Worm (Caenorhabditis elegans) whole organism, L4 larva: ENCODE results near the gene clpr-2.
A peak's percentile ranks its signal among the peaks of the same experiment; 100 is the strongest.

Experiments
- D1046.2 ChIP-seq: fragments of 200-800 bp; sonication (Bioruptor generic); IDR thresholded peaks from 2 replicates; pipeline ENCODE4 v1.3.6; 2022; ENCODE audit warnings: missing genetic modification characterization, missing compliant biosample characterization
- F10B5.3 ChIP-seq: sonication (generic microtip); optimal IDR thresholded peaks from 2 replicates; lab custom pipeline; 2016; ENCODE audit warnings: mild to moderate bottlenecking, missing genetic modification characterization, missing compliant biosample characterization
- F44E2.7 ChIP-seq: fragments of 200-800 bp; sonication (Bioruptor generic); IDR thresholded peaks from 2 replicates; pipeline ENCODE4 v2.1.2; 2022; ENCODE audit warnings: missing genetic modification characterization, missing compliant biosample characterization
- F49E8.2 ChIP-seq: sonication (generic microtip); optimal IDR thresholded peaks from 2 replicates; lab custom pipeline; 2016; ENCODE audit warnings: missing compliant biosample characterization, mild to moderate bottlenecking, missing genetic modification characterization, borderline replicate concordance
- Y48G9A.11 ChIP-seq: fragments of 200-800 bp; sonication (Bioruptor generic); IDR thresholded peaks from 2 replicates; pipeline ENCODE4 v1.3.6; 2022; ENCODE audit warnings: missing genetic modification reagents, missing genetic modification characterization, missing compliant biosample characterization
- ZK546.5 ChIP-seq, 2 experiments: sonication (generic microtip); optimal IDR thresholded peaks; 2 replicates each; lab custom pipeline; 2017; ENCODE audit warnings: missing biosample characterization in 2 of 2, missing genetic modification characterization in 2 of 2
- aha-1 ChIP-seq: fragments of 150-350 bp; peaks from one replicate; lab custom pipeline; 2014; ENCODE audit warnings: missing biosample characterization, missing genetic modification characterization
- arid-1 ChIP-seq: fragments of 200-800 bp; sonication (Bioruptor generic); conservative IDR thresholded peaks from 2 replicates; pipeline ENCODE4 v1.3.6; 2022; ENCODE audit warnings: missing genetic modification reagents, missing genetic modification characterization, missing compliant biosample characterization
- ceh-20 ChIP-seq: fragments of 200-800 bp; sonication (Bioruptor generic); IDR thresholded peaks from 2 replicates; pipeline ENCODE4 v1.3.6; 2022; ENCODE audit warnings: missing genetic modification reagents, missing genetic modification characterization, missing compliant biosample characterization
- ceh-28 ChIP-seq: fragments of 150-350 bp; optimal IDR thresholded peaks from 2 replicates; lab custom pipeline; 2014; ENCODE audit warnings: missing biosample characterization, missing genetic modification reagents, missing genetic modification characterization
- ceh-44 ChIP-seq: fragments of 200-800 bp; sonication (Bioruptor generic); IDR thresholded peaks from 2 replicates; pipeline ENCODE4 v1.3.6; 2022; ENCODE audit warnings: missing genetic modification reagents, missing genetic modification characterization, missing compliant biosample characterization
- ceh-62 ChIP-seq: sonication (generic microtip); optimal IDR thresholded peaks from 2 replicates; lab custom pipeline; 2017; ENCODE audit warnings: missing biosample characterization, missing genetic modification characterization
- ceh-82 ChIP-seq: sonication (generic microtip); optimal IDR thresholded peaks from 2 replicates; lab custom pipeline; 2017; ENCODE audit warnings: missing biosample characterization, missing genetic modification characterization
- cey-2 ChIP-seq: sonication (generic microtip); optimal IDR thresholded peaks from 3 replicates; lab custom pipeline; 2017; ENCODE audit warnings: missing genetic modification characterization, mild to moderate bottlenecking, missing compliant biosample characterization, antibody characterized with exemption, borderline replicate concordance; ENCODE audit not compliant: insufficient read depth
- daf-12 ChIP-seq: fragments of 150-350 bp; optimal IDR thresholded peaks from 2 replicates; lab custom pipeline; 2014; ENCODE audit warnings: missing biosample characterization, missing genetic modification reagents, missing genetic modification characterization
- daf-8 ChIP-seq: fragments of 200-800 bp; sonication (Bioruptor generic); IDR thresholded peaks from 2 replicates; pipeline ENCODE4 v1.3.6; 2022; ENCODE audit warnings: missing genetic modification characterization, missing compliant biosample characterization
- dmd-6 ChIP-seq: fragments of 200-800 bp; sonication (Bioruptor generic); IDR thresholded peaks from 2 replicates; pipeline ENCODE4 v1.3.6; 2022; ENCODE audit warnings: missing genetic modification reagents, missing genetic modification characterization, missing compliant biosample characterization
- dpl-1 ChIP-seq: fragments of 150-350 bp; optimal IDR thresholded peaks from 2 replicates; lab custom pipeline; 2014; ENCODE audit warnings: missing biosample characterization, missing genetic modification reagents, missing genetic modification characterization
- dve-1 ChIP-seq: sonication (generic microtip); optimal IDR thresholded peaks from 2 replicates; lab custom pipeline; 2017; ENCODE audit warnings: antibody characterized with exemption, mild to moderate bottlenecking, missing genetic modification characterization, missing compliant biosample characterization; ENCODE audit not compliant: insufficient read depth
- egl-27 ChIP-seq: sonication (generic microtip); optimal IDR thresholded peaks from 3 replicates; lab custom pipeline; 2017; ENCODE audit warnings: missing biosample characterization, missing genetic modification reagents, missing genetic modification characterization
- egl-43 ChIP-seq: fragments of 200-800 bp; sonication (Bioruptor generic); IDR thresholded peaks from 2 replicates; pipeline ENCODE4 v1.3.6; 2022; ENCODE audit warnings: missing genetic modification reagents, missing genetic modification characterization, missing compliant biosample characterization
- gei-8 ChIP-seq: fragments of 200-800 bp; sonication (Bioruptor generic); optimal IDR thresholded peaks from 2 replicates; lab custom pipeline; 2018; ENCODE audit warnings: mild to moderate bottlenecking, missing genetic modification characterization, missing compliant biosample characterization
- hlh-11 ChIP-seq: fragments of 200-800 bp; sonication (Bioruptor generic); optimal IDR thresholded peaks from 2 replicates; lab custom pipeline; 2018; ENCODE audit warnings: mild to moderate bottlenecking, missing genetic modification characterization, missing compliant biosample characterization
- hlh-30 ChIP-seq: sonication (generic microtip); optimal IDR thresholded peaks from 2 replicates; lab custom pipeline; 2017; ENCODE audit warnings: antibody characterized with exemption, mild to moderate bottlenecking, missing genetic modification characterization, missing compliant biosample characterization; ENCODE audit not compliant: insufficient read depth
- lin-29 ChIP-seq: fragments of 200-800 bp; sonication (Bioruptor generic); IDR thresholded peaks from 2 replicates; pipeline ENCODE4 v1.3.6; 2022; ENCODE audit warnings: missing genetic modification reagents, missing genetic modification characterization, missing compliant biosample characterization
- lin-38 ChIP-seq: fragments of 200-800 bp; sonication (Bioruptor generic); IDR thresholded peaks from 2 replicates; pipeline ENCODE4 v1.3.6; 2022; ENCODE audit warnings: missing genetic modification reagents, missing genetic modification characterization, missing compliant biosample characterization
- lin-39 ChIP-seq: fragments of 150-350 bp; optimal IDR thresholded peaks from 2 replicates; lab custom pipeline; 2014; ENCODE audit warnings: missing biosample characterization, missing genetic modification reagents, missing genetic modification characterization
- madf-9 ChIP-seq: fragments of 200-800 bp; sonication (Bioruptor generic); conservative IDR thresholded peaks from 2 replicates; pipeline ENCODE4 v1.3.6; 2022; ENCODE audit warnings: missing genetic modification reagents, missing genetic modification characterization, missing compliant biosample characterization
- mdt-29 ChIP-seq: fragments of 200-800 bp; sonication (Bioruptor generic); IDR thresholded peaks from 2 replicates; pipeline ENCODE4 v1.3.6; 2022; ENCODE audit warnings: missing genetic modification reagents, missing genetic modification characterization, missing compliant biosample characterization
- mes-2 ChIP-seq: sonication (generic microtip); optimal IDR thresholded peaks from 2 replicates; lab custom pipeline; 2016; ENCODE audit warnings: missing genotype, mild to moderate bottlenecking, missing genetic modification characterization, missing compliant biosample characterization; ENCODE audit not compliant: poor library complexity, severe bottlenecking
- mxl-2 ChIP-seq: fragments of 200-800 bp; sonication (Bioruptor generic); conservative IDR thresholded peaks from 2 replicates; pipeline ENCODE4 v1.3.6; 2022; ENCODE audit warnings: missing genetic modification reagents, missing genetic modification characterization, missing compliant biosample characterization
- nhr-10 ChIP-seq: fragments of 150-350 bp; optimal IDR thresholded peaks from 2 replicates; lab custom pipeline; 2014; ENCODE audit warnings: missing biosample characterization, missing genetic modification characterization
- nhr-102 ChIP-seq: sonication (generic microtip); optimal IDR thresholded peaks from 2 replicates; lab custom pipeline; 2016; ENCODE audit warnings: mild to moderate bottlenecking, missing genetic modification characterization, moderate library complexity, missing compliant biosample characterization
- nhr-237 ChIP-seq: sonication (generic microtip); optimal IDR thresholded peaks from 2 replicates; lab custom pipeline; 2017; ENCODE audit warnings: missing biosample characterization, missing genetic modification characterization
- nhr-25 ChIP-seq: sonication (generic microtip); optimal IDR thresholded peaks from 2 replicates; lab custom pipeline; 2017; ENCODE audit warnings: missing genetic modification characterization, mild to moderate bottlenecking, missing compliant biosample characterization, antibody characterized with exemption, moderate library complexity, borderline replicate concordance; ENCODE audit not compliant: insufficient read depth
- nhr-28 ChIP-seq: fragments of 150-350 bp; optimal IDR thresholded peaks from 2 replicates; lab custom pipeline; 2014; ENCODE audit warnings: missing biosample characterization, missing genetic modification characterization
- nhr-48 ChIP-seq: sonication (generic microtip); optimal IDR thresholded peaks from 2 replicates; lab custom pipeline; 2016; ENCODE audit warnings: mild to moderate bottlenecking, missing genetic modification characterization, missing compliant biosample characterization
- pha-4 ChIP-seq, 2 experiments: fragments of 150-350 bp in 1 of 2; fragments of 200-800 bp in 1 of 2; sonication (Bioruptor generic) in 1 of 2; IDR thresholded peaks in 1 of 2; optimal IDR thresholded peaks in 1 of 2; 2 replicates each; pipeline versions ENCODE4 v1.3.6 to Lab custom; 2014 to 2022; ENCODE audit warnings: missing genetic modification characterization in 2 of 2, missing genetic modification reagents in 2 of 2, missing biosample characterization in 1 of 2, missing compliant biosample characterization in 1 of 2
- php-3 ChIP-seq: fragments of 200-800 bp; sonication (Bioruptor generic); IDR thresholded peaks from 2 replicates; pipeline ENCODE4 v1.3.6; 2022; ENCODE audit warnings: missing genetic modification reagents, missing genetic modification characterization, missing compliant biosample characterization
- set-16 ChIP-seq: fragments of 200-800 bp; sonication (Bioruptor generic); IDR thresholded peaks from 2 replicates; pipeline ENCODE4 v1.3.6; 2022; ENCODE audit warnings: missing genetic modification reagents, missing genetic modification characterization, missing compliant biosample characterization
- skn-1 ChIP-seq: fragments of 150-350 bp; optimal IDR thresholded peaks from 2 replicates; lab custom pipeline; 2014; ENCODE audit warnings: missing biosample characterization, missing genetic modification characterization
- tag-97 ChIP-seq: fragments of 200-800 bp; sonication (Bioruptor generic); IDR thresholded peaks from 2 replicates; pipeline ENCODE4 v1.3.6; 2022; ENCODE audit warnings: missing genetic modification characterization, missing compliant biosample characterization
- tra-1 ChIP-seq: fragments of 200-800 bp; sonication (Bioruptor generic); IDR thresholded peaks from 2 replicates; pipeline ENCODE4 v1.3.6; 2022; ENCODE audit warnings: missing genetic modification reagents, missing genetic modification characterization, missing compliant biosample characterization
- zfp-3 ChIP-seq: fragments of 200-800 bp; sonication (Bioruptor generic); conservative IDR thresholded peaks from 2 replicates; pipeline ENCODE4 v1.3.6; 2022; ENCODE audit warnings: missing genetic modification reagents, missing genetic modification characterization, missing compliant biosample characterization
- zip-11 ChIP-seq: fragments of 200-800 bp; sonication (Bioruptor generic); IDR thresholded peaks from 2 replicates; pipeline ENCODE4 v1.3.6; 2022; ENCODE audit warnings: missing genetic modification characterization, missing compliant biosample characterization
- ztf-7 ChIP-seq: fragments of 150-350 bp; optimal IDR thresholded peaks from 2 replicates; lab custom pipeline; 2014; ENCODE audit warnings: missing biosample characterization, missing genetic modification characterization

The clpr-2 gene

DNA sequence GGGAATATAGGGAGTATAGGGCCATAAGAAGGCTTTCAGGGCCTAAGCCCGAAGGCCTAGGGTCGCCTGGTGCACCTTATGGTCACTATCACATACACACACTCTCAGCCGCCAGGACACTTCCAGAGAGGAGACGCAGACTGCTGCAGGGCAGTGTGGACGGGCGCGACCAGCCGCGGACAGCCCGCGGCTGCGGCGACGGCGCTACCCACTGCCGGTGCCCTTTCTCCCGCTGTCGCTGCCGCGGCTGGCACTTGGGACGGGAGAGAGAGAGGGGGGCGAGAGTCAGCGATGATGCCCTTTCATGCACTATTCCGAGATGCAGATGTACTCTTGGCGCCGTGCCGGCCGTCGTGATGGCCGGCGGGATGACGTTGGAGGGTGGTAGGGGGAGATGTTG lies 20.9 kb upstream of the clpr-2 start (continued):
- TF ChIP-seq dve-1 (tag; lab: Kevin White, UChicago) (peak; percentile 8), zfp-3 (GFP tag; lab: Robert Waterston, UW) (no peak), hlh-11 (tag; lab: Kevin White, UChicago) (peak; percentile 89), egl-27 (no peak), ceh-20 (no peak), lin-39 (tag; lab: Kevin White, UChicago) (no peak), mes-2 (tag; lab: Kevin White, UChicago) (no peak), ceh-82 (tag; lab: Kevin White, UChicago) (no peak), daf-12 (tag; lab: Kevin White, UChicago) (no peak), lin-29 (GFP tag; lab: Robert Waterston, UW) (peak; percentile 43; the same call in 1 of the 2 replicates), ceh-44 (no peak), egl-43 (GFP tag; lab: Robert Waterston, UW) (peak; percentile 89), dpl-1 (GFP tag; lab: Kevin White, UChicago) (no peak), nhr-48 (tag; lab: Kevin White, UChicago) (peak; percentile 49), F44E2.7 (GFP tag; lab: Robert Waterston, UW) (no peak), F49E8.2 (no peak), nhr-28 (peak; percentile 47)

- TF ChIP-seq zip-11 (GFP tag; lab: Robert Waterston, UW), result no peak
- TF ChIP-seq hlh-30 (tag; lab: Kevin White, UChicago), result peak; percentile 33
- no peak for TF ChIP-seq ztf-7 (tag; lab: Kevin White, UChicago)
- TF ChIP-seq tra-1, result no peak
- TF ChIP-seq tag-97 (GFP tag; lab: Robert Waterston, UW), result no peak
- no peak for TF ChIP-seq php-3 (GFP tag; lab: Robert Waterston, UW)
- TF ChIP-seq nhr-25, result no peak
- TF ChIP-seq nhr-28, result peak; percentile 52
- peak; percentile 36 for TF ChIP-seq mes-2 (tag; lab: Kevin White, UChicago)
- TF ChIP-seq daf-8 (GFP tag; lab: Robert Waterston, UW), result no peak
- TF ChIP-seq ZK546.5 (tag; optimal IDR thresholded peaks at IDR 0.05; lab: Kevin White, UChicago), result no peak
- TF ChIP-seq set-16 (GFP tag; lab: Robert Waterston, UW), result peak; percentile 77
- peak; percentile 28; the same call in 1 of the 2 replicates for TF ChIP-seq madf-9 (GFP tag; lab: Robert Waterston, UW)
- no peak for TF ChIP-seq daf-12 (tag; lab: Kevin White, UChicago)
- TF ChIP-seq hlh-11 (tag; lab: Kevin White, UChicago), result peak; percentile 88
- TF ChIP-seq dve-1 (tag; lab: Kevin White, UChicago), result peak; percentile 64
- TF ChIP-seq mdt-29, result no peak
- no peak for TF ChIP-seq nhr-237
- no peak for TF ChIP-seq ceh-62 (tag; lab: Kevin White, UChicago)
- TF ChIP-seq nhr-102 (tag; lab: Kevin White, UChicago), result peak; percentile 34
- TF ChIP-seq ceh-82 (tag; lab: Kevin White, UChicago), result no peak
- peak; percentile 1 for TF ChIP-seq F10B5.3 (tag; lab: Kevin White, UChicago)
- no peak; the same call in none of the 2 replicates for TF ChIP-seq pha-4 (GFP tag; IDR thresholded peaks at IDR 0.05; lab: Robert Waterston, UW)
- TF ChIP-seq pha-4 (tag; optimal IDR thresholded peaks at IDR 0.05; lab: Kevin White, UChicago), result no peak
- no peak for TF ChIP-seq D1046.2 (GFP tag; lab: Robert Waterston, UW)
- TF ChIP-seq arid-1, result no peak
- no peak for TF ChIP-seq lin-38 (GFP tag; lab: Robert Waterston, UW)
- TF ChIP-seq Y48G9A.11 (GFP tag; lab: Robert Waterston, UW), result no peak
- no peak for TF ChIP-seq mxl-2 (GFP tag; lab: Robert Waterston, UW)
- TF ChIP-seq cey-2 (tag; lab: Kevin White, UChicago), result no peak
- no peak for TF ChIP-seq dmd-6
- TF ChIP-seq aha-1 (tag; lab: Kevin White, UChicago), result peak; percentile 92
- TF ChIP-seq skn-1, result no peak
- TF ChIP-seq gei-8 (GFP tag; lab: Kevin White, UChicago), result no peak
- TF ChIP-seq dpl-1 (GFP tag; lab: Kevin White, UChicago), result no peak
- peak; percentile 49 for TF ChIP-seq nhr-48 (tag; lab: Kevin White, UChicago)
- no peak for TF ChIP-seq ceh-28 (tag; lab: Kevin White, UChicago)
- no peak for TF ChIP-seq nhr-10 (tag; lab: Kevin White, UChicago)
These were observed 19.2 kb upstream of the clpr-2 start for ce11 chrII:1239433-1240020.
